Fruit fly (Drosophila melanogaster) whole organism, pupa: ENCODE data around the gene CG18547.
A peak's percentile ranks its signal among the peaks of the same experiment; 100 is the strongest.
"Not testable (repeated sequence)": the region's sequence is repeated elsewhere in the genome, so short reads cannot be mapped to it uniquely, and the experiment has no call there.

Source experiments
- CG10348 ChIP-seq: fragments of 200-800 bp; sonication (Bioruptor generic); IDR thresholded peaks from 2 replicates; pipeline ENCODE4 v1.3.6; 2022; ENCODE audit warnings: missing biosample characterization, missing genetic modification characterization
- CG12605 ChIP-seq: fragments of 200-800 bp; sonication (Bioruptor generic); IDR thresholded peaks from 2 replicates; pipeline ENCODE4 v1.3.6; 2022; ENCODE audit warnings: missing biosample characterization, missing genetic modification characterization
- CG13204 ChIP-seq: fragments of 200-800 bp; sonication (Bioruptor generic); optimal IDR thresholded peaks from 2 replicates; lab custom pipeline; 2018; ENCODE audit warnings: missing biosample characterization, mild to moderate bottlenecking, missing genetic modification characterization, moderate library complexity
- CG14655 ChIP-seq: fragments of 200-800 bp; sonication (Bioruptor generic); optimal IDR thresholded peaks from 3 replicates; lab custom pipeline; 2017; ENCODE audit warnings: mild to moderate bottlenecking, missing biosample characterization, missing genetic modification reagents, missing genetic modification characterization
- CG15710 ChIP-seq: fragments of 200-800 bp; sonication (Bioruptor generic); optimal IDR thresholded peaks from 2 replicates; lab custom pipeline; 2018; ENCODE audit warnings: missing biosample characterization, mild to moderate bottlenecking, missing genetic modification characterization, moderate library complexity
- CG17806 ChIP-seq: fragments of 200-800 bp; sonication (Bioruptor generic); optimal IDR thresholded peaks from 2 replicates; lab custom pipeline; 2018; ENCODE audit warnings: missing biosample characterization, mild to moderate bottlenecking, missing genetic modification characterization, moderate library complexity
- CG32121 ChIP-seq: fragments of 200-800 bp; sonication (Bioruptor generic); IDR thresholded peaks from 2 replicates; pipeline ENCODE4 v1.3.6; 2022; ENCODE audit warnings: missing biosample characterization, missing genetic modification characterization
- CG34367 ChIP-seq: fragments of 200-800 bp; sonication (Bioruptor generic); optimal IDR thresholded peaks from 2 replicates; lab custom pipeline; 2018; ENCODE audit warnings: missing biosample characterization, mild to moderate bottlenecking, missing genetic modification characterization
- CG4496 ChIP-seq: fragments of 200-800 bp; sonication (Bioruptor generic); IDR thresholded peaks from 3 replicates; pipeline ENCODE4 v1.3.6; 2022; ENCODE audit warnings: missing biosample characterization, missing genetic modification characterization
- CG8159 ChIP-seq: fragments of 200-800 bp; sonication (Bioruptor generic); optimal IDR thresholded peaks from 3 replicates; lab custom pipeline; 2018; ENCODE audit warnings: missing biosample characterization, mild to moderate bottlenecking, missing genetic modification characterization, moderate library complexity
- CG8301 ChIP-seq: fragments of 200-800 bp; sonication (Bioruptor generic); optimal IDR thresholded peaks from 2 replicates; lab custom pipeline; 2018; ENCODE audit warnings: missing biosample characterization, mild to moderate bottlenecking, missing genetic modification characterization
- CG9948 ChIP-seq: fragments of 200-800 bp; sonication (Bioruptor generic); optimal IDR thresholded peaks from 2 replicates; lab custom pipeline; 2018; ENCODE audit warnings: missing biosample characterization, mild to moderate bottlenecking, missing genetic modification characterization, moderate library complexity
- D1 ChIP-seq: fragments of 200-800 bp; sonication (Bioruptor generic); optimal IDR thresholded peaks from 2 replicates; lab custom pipeline; 2018; ENCODE audit warnings: missing biosample characterization, mild to moderate bottlenecking, missing genetic modification characterization, moderate library complexity
- EcR ChIP-seq: fragments of 200-800 bp; sonication (Bioruptor generic); optimal IDR thresholded peaks from 3 replicates; lab custom pipeline; 2019; ENCODE audit warnings: missing biosample characterization, missing genetic modification characterization, mild to moderate bottlenecking, moderate library complexity, missing genetic modification reagents
- Ets98B ChIP-seq: fragments of 200-800 bp; sonication (Bioruptor generic); IDR thresholded peaks from 2 replicates; pipeline ENCODE4 v1.3.6; 2022; ENCODE audit warnings: missing biosample characterization, missing genetic modification characterization
- Pif1A ChIP-seq: fragments of 200-800 bp; sonication (Bioruptor generic); optimal IDR thresholded peaks from 3 replicates; lab custom pipeline; 2016; ENCODE audit warnings: missing biosample characterization, missing genetic modification characterization
- Pif1B ChIP-seq: fragments of 200-800 bp; sonication (Bioruptor generic); optimal IDR thresholded peaks from 3 replicates; lab custom pipeline; 2016; ENCODE audit warnings: missing biosample characterization, missing genetic modification characterization
- Snoo ChIP-seq: fragments of 200-800 bp; sonication (Bioruptor generic); optimal IDR thresholded peaks from 3 replicates; lab custom pipeline; 2017; ENCODE audit warnings: missing biosample characterization, mild to moderate bottlenecking, missing genetic modification characterization, inconsistent platforms
- fd96Ca ChIP-seq: fragments of 200-800 bp; sonication (Bioruptor generic); IDR thresholded peaks from 3 replicates; pipeline ENCODE4 v1.3.6; 2022; ENCODE audit warnings: missing biosample characterization, missing genetic modification characterization
- gl ChIP-seq: fragments of 200-800 bp; sonication (Bioruptor generic); optimal IDR thresholded peaks from 2 replicates; lab custom pipeline; 2018; ENCODE audit warnings: missing biosample characterization, mild to moderate bottlenecking, missing genetic modification characterization
- rn ChIP-seq: fragments of 200-800 bp; sonication (Bioruptor generic); IDR thresholded peaks from 2 replicates; pipeline ENCODE4 v1.3.6; 2022; ENCODE audit warnings: missing biosample characterization, missing genetic modification characterization

CG18547 gene

DNA sequence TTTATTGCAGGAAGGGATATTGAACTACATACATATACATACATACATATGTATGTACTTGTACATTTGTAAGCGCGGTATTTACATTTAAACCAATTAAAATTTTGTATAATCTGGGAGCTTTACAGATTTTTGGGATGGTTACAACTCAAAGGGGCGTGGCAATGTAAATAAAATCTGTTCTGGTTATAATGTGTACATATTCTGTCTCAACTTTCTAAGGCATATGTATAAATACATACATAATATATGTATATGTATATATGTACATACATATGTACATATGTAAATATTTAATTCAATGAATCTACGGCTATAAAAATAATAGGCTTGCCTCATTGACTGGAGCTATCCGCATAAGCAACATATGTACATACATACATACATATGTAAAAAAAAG lies 22.8 kb downstream of the CG18547 start:
- TF ChIP-seq CG12605 (GFP tag; lab: Robert Waterston, UW) (no peak), CG9948 (tag; lab: Kevin White, UChicago) (no peak), rn (GFP tag; lab: Robert Waterston, UW) (no peak), CG15710 (tag; lab: Kevin White, UChicago) (no peak), gl (tag; lab: Kevin White, UChicago) (no peak), CG10348 (GFP tag; lab: Robert Waterston, UW) (no peak), Ets98B (GFP tag; lab: Robert Waterston, UW) (no peak), CG34367 (no peak), CG8301 (tag; lab: Kevin White, UChicago) (no peak), D1 (tag; lab: Kevin White, UChicago) (no peak), fd96Ca (no peak), CG14655 (no peak), CG8159 (tag; lab: Kevin White, UChicago) (no peak), CG17806 (tag; lab: Kevin White, UChicago) (no peak), CG13204 (no peak)

DNA sequence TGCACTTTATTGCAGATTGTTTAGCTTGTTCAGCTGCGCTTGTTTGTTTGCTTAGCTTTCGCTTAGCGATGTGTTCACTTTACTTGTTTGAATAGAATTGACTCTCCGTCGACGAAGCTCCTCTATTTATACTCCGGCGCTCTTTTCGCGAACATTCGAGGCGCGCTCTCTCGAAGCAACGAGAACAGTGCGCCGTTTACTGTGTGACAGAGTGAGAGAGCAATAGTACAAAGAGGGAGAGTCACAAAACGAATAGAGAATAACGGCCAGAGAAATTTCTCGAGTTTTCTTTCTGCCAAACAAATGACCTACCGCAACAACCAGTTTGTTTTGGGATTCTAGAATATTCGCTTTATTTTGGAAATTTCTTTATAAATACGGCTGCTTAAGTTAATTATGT lies 23.7 kb downstream of the CG18547 start, which contains the start of gene Hsp70Aa:
TSS of gene Hsp70Aa (minus strand) at position 101 of the 400 bp plus-strand sequence.
- TF ChIP-seq rn (GFP tag; lab: Robert Waterston, UW); CG10348 (GFP tag; lab: Robert Waterston, UW); Pif1B (GFP tag; lab: Kevin White, UChicago): not testable (repeated sequence)

DNA sequence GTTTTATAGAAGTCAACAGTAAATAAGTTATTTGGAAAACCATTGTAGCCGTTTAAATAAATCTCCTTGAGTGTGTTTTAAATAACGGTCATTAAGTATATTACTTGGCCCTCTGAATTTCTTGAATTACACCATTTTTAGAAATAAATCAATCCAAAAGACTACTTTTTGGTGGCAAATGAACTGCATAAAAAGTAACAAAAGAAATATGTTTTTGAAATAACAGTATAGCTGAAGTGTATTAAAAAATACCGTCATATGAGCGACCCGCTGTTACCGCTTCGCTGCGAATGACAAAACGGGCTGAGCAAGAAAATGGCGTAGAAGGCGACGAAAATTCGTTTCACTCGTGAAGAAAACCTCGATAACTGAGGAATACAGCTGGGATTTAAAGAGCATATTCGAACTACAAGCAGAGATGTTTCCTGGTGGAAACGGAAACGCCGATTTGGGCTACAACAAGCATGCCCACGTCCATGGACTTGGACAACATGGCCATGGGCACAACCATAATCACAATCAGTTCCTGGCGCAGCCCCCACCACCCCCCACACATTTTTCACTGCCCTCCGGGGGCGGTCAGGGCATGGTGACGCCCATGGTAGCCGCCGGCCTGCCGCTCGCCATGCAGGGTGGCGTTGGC lies 30.7 kb downstream of the CG18547 start, which contains the start of gene CG31211:
TSS of gene CG31211 (plus strand) at position 294 of the 643 bp plus-strand sequence.
- TF ChIP-seq CG10348 (GFP tag; lab: Robert Waterston, UW) (no peak), CG14655 (no peak), Pif1A (GFP tag; lab: Kevin White, UChicago) (no peak), EcR (GFP tag; lab: Kevin White, UChicago) (no peak), Pif1B (GFP tag; lab: Kevin White, UChicago) (no peak), CG34367 (no peak), CG32121 (GFP tag; lab: Robert Waterston, UW) (no peak), CG17806 (tag; lab: Kevin White, UChicago) (no peak), Snoo (tag; lab: Kevin White, UChicago) (no peak), CG8159 (tag; lab: Kevin White, UChicago) (no peak), CG9948 (tag; lab: Kevin White, UChicago) (no peak), D1 (tag; lab: Kevin White, UChicago) (no peak), rn (GFP tag; lab: Robert Waterston, UW) (no peak), fd96Ca (no peak), CG8301 (tag; lab: Kevin White, UChicago) (no peak), CG15710 (tag; lab: Kevin White, UChicago) (no peak), CG12605 (GFP tag; lab: Robert Waterston, UW) (no peak), CG13204 (no peak)

DNA sequence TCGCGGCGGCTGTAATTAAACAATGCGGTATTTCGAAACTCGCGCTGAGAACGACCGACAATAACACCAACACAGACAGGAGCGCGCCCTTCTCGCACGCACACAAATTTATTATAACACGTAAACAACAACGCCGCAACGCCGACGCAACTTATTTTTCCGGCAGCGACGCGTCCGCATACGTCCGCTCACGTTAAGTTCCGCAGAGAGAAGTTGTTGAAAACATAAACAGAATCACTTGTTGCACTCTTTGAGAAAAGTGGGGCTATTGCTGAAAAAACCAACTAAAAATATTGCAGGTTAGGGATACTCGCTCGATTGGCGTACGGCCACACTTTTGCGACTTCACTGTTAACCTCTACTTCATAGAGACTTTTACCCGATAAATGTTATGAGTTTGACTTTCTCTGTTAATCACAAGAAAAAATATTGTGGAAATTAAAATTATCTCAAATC lies 31.3 kb downstream of the CG18547 start, which contains the start of gene Cad87A:
TSS of gene Cad87A (minus strand) at position 227 of the 456 bp plus-strand sequence.
- TF ChIP-seq Pif1A (GFP tag; lab: Kevin White, UChicago) (no peak), Ets98B (GFP tag; lab: Robert Waterston, UW) (no peak), Pif1B (GFP tag; lab: Kevin White, UChicago) (no peak), EcR (GFP tag; lab: Kevin White, UChicago) (peak; percentile 43), CG8159 (tag; lab: Kevin White, UChicago) (peak; percentile 7), rn (GFP tag; lab: Robert Waterston, UW) (no peak), D1 (tag; lab: Kevin White, UChicago) (no peak), CG15710 (tag; lab: Kevin White, UChicago) (no peak), gl (tag; lab: Kevin White, UChicago) (peak; percentile 12), fd96Ca (no peak), CG13204 (no peak), CG4496 (GFP tag; lab: Robert Waterston, UW) (no peak)

DNA sequence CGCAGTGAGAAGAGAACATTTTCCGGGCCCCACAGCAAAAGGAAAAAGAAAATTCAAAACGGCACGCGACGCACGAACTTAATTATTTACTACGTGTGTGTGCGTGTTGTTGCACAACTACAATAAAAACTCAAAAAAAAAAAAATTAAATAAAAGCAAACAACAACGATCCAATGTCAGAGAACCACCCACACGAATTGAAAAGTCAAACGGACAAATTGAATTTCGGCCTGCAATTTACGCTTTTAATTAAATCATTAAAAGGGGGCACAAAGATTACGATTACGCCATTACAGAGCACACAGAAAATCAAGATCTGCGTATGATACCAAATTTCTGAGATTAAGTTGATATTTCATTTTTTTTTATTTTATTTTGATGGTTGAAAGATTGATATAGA lies 32.2 kb downstream of the CG18547 start:
- TF ChIP-seq CG4496 (GFP tag; lab: Robert Waterston, UW) (no peak), fd96Ca (no peak), CG8159 (tag; lab: Kevin White, UChicago) (no peak), CG17806 (tag; lab: Kevin White, UChicago) (no peak), CG15710 (tag; lab: Kevin White, UChicago) (no peak), gl (tag; lab: Kevin White, UChicago) (no peak), rn (GFP tag; lab: Robert Waterston, UW) (no peak), CG32121 (GFP tag; lab: Robert Waterston, UW) (no peak), CG9948 (tag; lab: Kevin White, UChicago) (no peak), Pif1A (GFP tag; lab: Kevin White, UChicago) (no peak), D1 (tag; lab: Kevin White, UChicago) (no peak), EcR (GFP tag; lab: Kevin White, UChicago) (no peak), CG8301 (tag; lab: Kevin White, UChicago) (no peak), CG10348 (GFP tag; lab: Robert Waterston, UW) (no peak), CG12605 (GFP tag; lab: Robert Waterston, UW) (no peak), Snoo (tag; lab: Kevin White, UChicago) (no peak)
